Worm (Caenorhabditis elegans): Measurements from ENCODE around the gene ndnf-1.

The ndnf-1 gene

ce11 chrIV:2997302-2997701 is 31.4 kb downstream of the ndnf-1 start:
- TF ChIP-seq cebp-1 (GFP tag; IDR thresholded peaks at IDR 0.05) (no peak), cebp-1 (tag; optimal IDR thresholded peaks at IDR 0.05) (peak; percentile 11), zfh-2 (GFP tag; conservative IDR thresholded peaks at IDR 0.05) (peak; percentile 90), Y53F4B.3 (GFP tag; IDR thresholded peaks at IDR 0.05) (no peak), egrh-3 (GFP tag; IDR thresholded peaks at IDR 0.05) (peak; percentile 70; the same call in 1 of the 2 replicates), let-607 (tag; optimal IDR thresholded peaks at IDR 0.05) (no peak)

ce11 chrIV:2995372-2995771 is 33.4 kb downstream of the ndnf-1 start, which contains the start of gene Y54G2A.26:
Gene Y54G2A.26 (minus strand): TSS chrIV:2995472.
- TF ChIP-seq F57C9.4 (tag; optimal IDR thresholded peaks at IDR 0.05) = no peak
- no peak for TF ChIP-seq cebp-2 (GFP tag; IDR thresholded peaks at IDR 0.05)
- no peak for TF ChIP-seq akir-1 (GFP tag; optimal IDR thresholded peaks at IDR 0.05)
- no peak for TF ChIP-seq B0019.2 (GFP tag; conservative IDR thresholded peaks at IDR 0.05)
- TF ChIP-seq zim-3 (tag; optimal IDR thresholded peaks at IDR 0.05) = no peak
- TF ChIP-seq ceh-40 (GFP tag; IDR thresholded peaks at IDR 0.05) = no peak

DNA sequence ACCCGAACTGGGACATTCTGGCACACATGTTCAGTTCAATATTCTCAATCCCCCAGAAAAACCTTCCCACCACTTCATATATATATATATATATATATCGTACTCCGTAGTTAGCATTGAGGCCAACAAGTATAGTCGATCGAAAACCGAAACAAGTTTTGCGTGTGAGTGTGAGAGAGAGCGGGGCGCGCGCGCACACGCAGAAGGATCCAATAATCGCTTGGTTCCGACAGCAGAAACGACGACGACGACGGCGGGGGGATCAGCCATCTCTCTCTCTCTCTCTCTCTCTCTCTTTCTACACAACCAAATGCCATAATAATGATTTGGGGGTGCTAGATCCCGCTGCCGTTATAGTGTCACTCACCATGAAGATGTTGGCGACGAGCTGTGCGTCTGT is 33.9 kb downstream of the ndnf-1 start:
- no peak for TF ChIP-seq nfya-2 (GFP tag; IDR thresholded peaks at IDR 0.05)
- TF ChIP-seq K12H6.12 (tag; optimal IDR thresholded peaks at IDR 0.05) = peak; percentile 1
- no peak for TF ChIP-seq Y53G8AR.9 (GFP tag; conservative IDR thresholded peaks at IDR 0.05)
- no peak for TF ChIP-seq egl-44 (GFP tag; IDR thresholded peaks at IDR 0.05)
- TF ChIP-seq gei-17 (GFP tag; optimal IDR thresholded peaks at IDR 0.05) = no peak
- no peak for TF ChIP-seq lin-40 (tag; optimal IDR thresholded peaks at IDR 0.05)
- TF ChIP-seq sptf-2 (GFP tag; optimal IDR thresholded peaks at IDR 0.05) = no peak
- TF ChIP-seq zfh-2 (GFP tag; conservative IDR thresholded peaks at IDR 0.05) = 0 out of 2 replicates have a peak, but pooled peaks have one; percentile 43
- TF ChIP-seq mcd-1 (GFP tag; IDR thresholded peaks at IDR 0.05) = peak; percentile 20; the same call in 1 of the 2 replicates
- no peak for TF ChIP-seq atf-7 (tag; optimal IDR thresholded peaks at IDR 0.05)
- no peak for TF ChIP-seq ztf-6 (GFP tag; IDR thresholded peaks at IDR 0.05)

- TF ChIP-seq K12H6.12 (tag; optimal IDR thresholded peaks at IDR 0.05) (peak; percentile 93), egrh-3 (GFP tag; IDR thresholded peaks at IDR 0.05) (peak; percentile 83), ztf-3 (GFP tag; optimal IDR thresholded peaks at IDR 0.05) (peak; percentile 82), ztf-26 (tag; optimal IDR thresholded peaks at IDR 0.05) (peak; percentile 0), cebp-1 (GFP tag; IDR thresholded peaks at IDR 0.05) (no peak), cebp-1 (tag; optimal IDR thresholded peaks at IDR 0.05) (peak; percentile 70), mcd-1 (GFP tag; IDR thresholded peaks at IDR 0.05) (peak; percentile 56), rcor-1 (GFP tag; IDR thresholded peaks at IDR 0.05) (0 out of 2 replicates have a peak, but pooled peaks have one; percentile 4), aptf-2 (GFP tag; conservative IDR thresholded peaks at IDR 0.05) (no peak), nfyb-1 (GFP tag; IDR thresholded peaks at IDR 0.05) (0 out of 2 replicates have a peak, but pooled peaks have one; percentile 61), zim-3 (tag; optimal IDR thresholded peaks at IDR 0.05) (peak; percentile 37), B0336.3 (GFP tag; IDR thresholded peaks at IDR 0.05) (peak; percentile 49), lsy-27 (tag; optimal IDR thresholded peaks at IDR 0.05; ENCODE audit: borderline replicate concordance, insufficient read depth) (no peak), F52B5.7 (tag; optimal IDR thresholded peaks at IDR 0.05) (peak; percentile 6), F39B2.1 (GFP tag; IDR thresholded peaks at IDR 0.05) (no peak), ama-1 (optimal IDR thresholded peaks at IDR 0.05) (no peak), ama-1 (GFP tag; optimal IDR thresholded peaks at IDR 0.05) (peak in 1 of 2 experiments; percentile 6), chd-7 (tag; optimal IDR thresholded peaks at IDR 0.05) (peak; percentile 60), K11D2.4 (GFP tag; IDR thresholded peaks at IDR 0.05) (peak; percentile 9; the same call in 1 of the 2 replicates), madf-3 (GFP tag; IDR thresholded peaks at IDR 0.05) (no peak), nhr-27 (tag; optimal IDR thresholded peaks at IDR 0.05) (no peak), ceh-27 (GFP tag; optimal IDR thresholded peaks at IDR 0.05) (peak; percentile 57), attf-5 (GFP tag; optimal IDR thresholded peaks at IDR 0.05) (peak; percentile 40), madf-10 (tag; optimal IDR thresholded peaks at IDR 0.05) (peak; percentile 92), lin-26 (GFP tag; IDR thresholded peaks at IDR 0.05) (no peak), hmg-1.2 (GFP tag; IDR thresholded peaks at IDR 0.05) (peak; percentile 64), zfh-2 (GFP tag; conservative IDR thresholded peaks at IDR 0.05) (peak; percentile 97)
Measured at ce11 chrIV:2993278-2993899, 35.4 kb downstream of the ndnf-1 start.
